Fruit fly (Drosophila melanogaster) whole organism, embryonic: Measurements from ENCODE around the gene Gycalpha99B.

ENCODE experiments used
- Aef1 ChIP-seq: fragments of 200-800 bp; sonication (Bioruptor generic); IDR thresholded peaks from 3 replicates; pipeline ENCODE4 v1.3.6; 2022; ENCODE audit warnings: missing biosample characterization, missing genetic modification characterization
- B-H2 ChIP-seq: fragments of 200-800 bp; sonication (Bioruptor generic); optimal IDR thresholded peaks from 2 replicates; lab custom pipeline; 2018; ENCODE audit warnings: missing biosample characterization, mild to moderate bottlenecking, missing genetic modification characterization
- BtbVII ChIP-seq: fragments of 200-800 bp; sonication (Bioruptor generic); optimal IDR thresholded peaks from 3 replicates; lab custom pipeline; 2017; ENCODE audit warnings: missing biosample characterization, mild to moderate bottlenecking, missing genetic modification characterization
- CG10366 ChIP-seq: fragments of 200-800 bp; sonication (Bioruptor generic); IDR thresholded peaks from 2 replicates; pipeline ENCODE4 v1.3.6; 2022; ENCODE audit warnings: missing biosample characterization, missing genetic modification characterization
- CG10431 ChIP-seq: fragments of 200-800 bp; sonication (Bioruptor generic); optimal IDR thresholded peaks from 3 replicates; lab custom pipeline; 2018; ENCODE audit warnings: missing biosample characterization, mild to moderate bottlenecking, missing genetic modification characterization
- CG10959 ChIP-seq: fragments of 200-800 bp; sonication (Bioruptor generic); IDR thresholded peaks from 2 replicates; pipeline ENCODE4 v1.3.6; 2022; ENCODE audit warnings: missing biosample characterization, missing genetic modification characterization
- CG11085 ChIP-seq: fragments of 200-800 bp; sonication (Bioruptor generic); IDR thresholded peaks from 2 replicates; pipeline ENCODE4 v1.3.6; 2022; ENCODE audit warnings: missing biosample characterization, missing genetic modification characterization
- CG12155 ChIP-seq: fragments of 200-800 bp; sonication (Bioruptor generic); optimal IDR thresholded peaks from 3 replicates; lab custom pipeline; 2016; ENCODE audit warnings: missing biosample characterization, missing genetic modification characterization
- CG12219 ChIP-seq: fragments of 200-800 bp; sonication (Bioruptor generic); optimal IDR thresholded peaks from 3 replicates; lab custom pipeline; 2018; ENCODE audit warnings: missing biosample characterization, mild to moderate bottlenecking, missing genetic modification characterization
- CG12299 ChIP-seq: fragments of 200-800 bp; sonication (Bioruptor generic); optimal IDR thresholded peaks from 2 replicates; lab custom pipeline; 2018; ENCODE audit warnings: missing biosample characterization, mild to moderate bottlenecking, missing genetic modification characterization
- CG1233 ChIP-seq: fragments of 200-800 bp; sonication (Bioruptor generic); optimal IDR thresholded peaks from 4 replicates; lab custom pipeline; 2018; ENCODE audit warnings: missing biosample characterization, mild to moderate bottlenecking, missing genetic modification characterization
- CG13775 ChIP-seq: fragments of 200-800 bp; sonication (Bioruptor generic); optimal IDR thresholded peaks from 3 replicates; lab custom pipeline; 2017; ENCODE audit warnings: missing biosample characterization, mild to moderate bottlenecking, missing genetic modification characterization
- CG15601 ChIP-seq: fragments of 200-800 bp; sonication (Bioruptor generic); optimal IDR thresholded peaks from 3 replicates; lab custom pipeline; 2019; ENCODE audit warnings: missing biosample characterization, mild to moderate bottlenecking, missing genetic modification characterization, moderate library complexity
- CG1647 ChIP-seq: fragments of 200-800 bp; sonication (Bioruptor generic); optimal IDR thresholded peaks from 3 replicates; lab custom pipeline; 2016; ENCODE audit warnings: missing biosample characterization, missing genetic modification characterization
- CG17186 ChIP-seq: fragments of 200-800 bp; sonication (Bioruptor generic); optimal IDR thresholded peaks from 3 replicates; lab custom pipeline; 2017; ENCODE audit warnings: missing biosample characterization, missing genetic modification reagents, missing genetic modification characterization
- CG17385 ChIP-seq: fragments of 200-800 bp; sonication (Bioruptor generic); optimal IDR thresholded peaks from 3 replicates; lab custom pipeline; 2018; ENCODE audit warnings: missing biosample characterization, mild to moderate bottlenecking, missing genetic modification characterization
- CG18764 ChIP-seq: fragments of 200-800 bp; sonication (Bioruptor generic); optimal IDR thresholded peaks from 3 replicates; lab custom pipeline; 2016; ENCODE audit warnings: missing biosample characterization, missing genetic modification characterization
- CG2199 ChIP-seq: fragments of 200-800 bp; sonication (Bioruptor generic); IDR thresholded peaks from 3 replicates; pipeline ENCODE4 v1.3.6; 2022; ENCODE audit warnings: missing biosample characterization, missing genetic modification characterization
- CG2202 ChIP-seq: fragments of 200-800 bp; sonication (Bioruptor generic); optimal IDR thresholded peaks from 2 replicates; lab custom pipeline; 2018; ENCODE audit warnings: missing biosample characterization, mild to moderate bottlenecking, missing genetic modification characterization
- CG3281 ChIP-seq: fragments of 200-800 bp; sonication (Bioruptor generic); optimal IDR thresholded peaks from 3 replicates; lab custom pipeline; 2017; ENCODE audit warnings: missing biosample characterization, mild to moderate bottlenecking, missing genetic modification characterization
- CG6272 ChIP-seq: fragments of 200-800 bp; sonication (Bioruptor generic); IDR thresholded peaks from 2 replicates; pipeline ENCODE4 v1.3.6; 2022; ENCODE audit warnings: missing biosample characterization, missing genetic modification characterization
- CG8944 ChIP-seq: fragments of 200-800 bp; sonication (Bioruptor generic); optimal IDR thresholded peaks from 3 replicates; lab custom pipeline; 2016; ENCODE audit warnings: missing biosample characterization, missing genetic modification characterization
- CG9727 ChIP-seq: fragments of 200-800 bp; sonication (Bioruptor generic); optimal IDR thresholded peaks from 3 replicates; lab custom pipeline; 2017; ENCODE audit warnings: missing biosample characterization, mild to moderate bottlenecking, missing genetic modification characterization
- Camta ChIP-seq: fragments of 200-800 bp; sonication (Bioruptor generic); optimal IDR thresholded peaks from 2 replicates; lab custom pipeline; 2016; ENCODE audit warnings: missing biosample characterization, missing genetic modification characterization
- H2.0 ChIP-seq: fragments of 200-800 bp; sonication (Bioruptor generic); IDR thresholded peaks from 2 replicates; pipeline ENCODE4 v1.3.6; 2022; ENCODE audit warnings: missing biosample characterization, missing genetic modification characterization
- Hey ChIP-seq: fragments of 200-800 bp; sonication (Bioruptor generic); optimal IDR thresholded peaks from 3 replicates; lab custom pipeline; 2018; ENCODE audit warnings: missing biosample characterization, mild to moderate bottlenecking, missing genetic modification characterization
- MTF-1 ChIP-seq: fragments of 200-800 bp; sonication (Bioruptor generic); optimal IDR thresholded peaks from 2 replicates; lab custom pipeline; 2018; ENCODE audit warnings: missing biosample characterization, mild to moderate bottlenecking, missing genetic modification characterization, borderline replicate concordance
- Max ChIP-seq: fragments of 200-800 bp; sonication (Bioruptor generic); optimal IDR thresholded peaks from 2 replicates; lab custom pipeline; 2016; ENCODE audit warnings: missing biosample characterization, mild to moderate bottlenecking, missing genetic modification characterization
- Mes4 ChIP-seq: fragments of 200-800 bp; sonication (Bioruptor generic); optimal IDR thresholded peaks from 2 replicates; lab custom pipeline; 2016; ENCODE audit warnings: missing biosample characterization, missing genetic modification characterization
- Myb ChIP-seq: fragments of 200-800 bp; sonication (Bioruptor generic); optimal IDR thresholded peaks from 2 replicates; lab custom pipeline; 2016; ENCODE audit warnings: missing biosample characterization, missing genetic modification characterization
- PHDP ChIP-seq: fragments of 200-800 bp; sonication (Bioruptor generic); optimal IDR thresholded peaks from 3 replicates; lab custom pipeline; 2018; ENCODE audit warnings: missing biosample characterization, mild to moderate bottlenecking, missing genetic modification characterization, moderate library complexity
- Pdp1 ChIP-seq, 2 experiments: fragments of 200-800 bp; sonication (Bioruptor generic); optimal IDR thresholded peaks; 3 replicates each; lab custom pipeline; 2016; ENCODE audit warnings: missing biosample characterization in 2 of 2, missing genetic modification characterization in 2 of 2, mild to moderate bottlenecking in 1 of 2, moderate library complexity in 1 of 2
- Rfx ChIP-seq: fragments of 200-800 bp; sonication (Bioruptor generic); IDR thresholded peaks from 2 replicates; pipeline ENCODE4 v1.3.6; 2022; ENCODE audit warnings: missing biosample characterization, missing genetic modification characterization
- Sry-β ChIP-seq: fragments of 200-800 bp; sonication (Bioruptor generic); optimal IDR thresholded peaks from 2 replicates; lab custom pipeline; 2018; ENCODE audit warnings: missing biosample characterization, mild to moderate bottlenecking, missing genetic modification characterization, moderate library complexity
- caup ChIP-seq: fragments of 200-800 bp; sonication (Bioruptor generic); optimal IDR thresholded peaks from 3 replicates; lab custom pipeline; 2017; ENCODE audit warnings: missing biosample characterization, mild to moderate bottlenecking, missing genetic modification characterization, moderate library complexity; ENCODE audit not compliant: severe bottlenecking
- dan ChIP-seq: fragments of 200-800 bp; sonication (Bioruptor generic); IDR thresholded peaks from 2 replicates; pipeline ENCODE4 v1.3.6; 2022; ENCODE audit warnings: missing biosample characterization, missing genetic modification characterization
- dysf ChIP-seq: fragments of 200-800 bp; sonication (Bioruptor generic); IDR thresholded peaks from 3 replicates; pipeline ENCODE4 v1.3.6; 2022; ENCODE audit warnings: missing biosample characterization, missing genetic modification characterization
- eve ChIP-seq, 2 experiments: fragments of >200 bp; optimal IDR thresholded peaks; 2 replicates each; lab custom pipeline; 2017; ENCODE audit warnings: missing biosample characterization in 2 of 2, missing genetic modification characterization in 2 of 2
- gsb ChIP-seq: fragments of 200-800 bp; sonication (Bioruptor generic); IDR thresholded peaks from 2 replicates; pipeline ENCODE4 v1.3.6; 2022; ENCODE audit warnings: missing biosample characterization, missing genetic modification characterization
- ham ChIP-seq: fragments of 200-800 bp; sonication (Bioruptor generic); IDR thresholded peaks from 2 replicates; pipeline ENCODE4 v1.3.6; 2022; ENCODE audit warnings: missing biosample characterization, missing genetic modification characterization
- insv ChIP-seq, 2 experiments: fragments of 200-800 bp; sonication (Bioruptor generic); optimal IDR thresholded peaks; 3 replicates each; lab custom pipeline; 2016 to 2018; ENCODE audit warnings: missing biosample characterization in 2 of 2, missing genetic modification characterization in 2 of 2
- kay ChIP-seq: fragments of 200-800 bp; sonication (Bioruptor generic); optimal IDR thresholded peaks from 2 replicates; lab custom pipeline; 2016; ENCODE audit warnings: missing biosample characterization, missing genetic modification characterization
- knrl ChIP-seq: fragments of 200-800 bp; sonication (Bioruptor generic); IDR thresholded peaks from 3 replicates; pipeline ENCODE4 v1.3.6; 2022; ENCODE audit warnings: missing biosample characterization, missing genetic modification characterization; ENCODE audit not compliant: partially characterized antibody
- lilli ChIP-seq: fragments of 200-800 bp; sonication (Bioruptor generic); optimal IDR thresholded peaks from 3 replicates; lab custom pipeline; 2016; ENCODE audit warnings: missing biosample characterization, missing genetic modification characterization
- lmd ChIP-seq: fragments of 200-800 bp; sonication (Bioruptor generic); IDR thresholded peaks from 2 replicates; pipeline ENCODE4 v1.3.6; 2022; ENCODE audit warnings: missing biosample characterization, missing genetic modification characterization
- lola ChIP-seq, 3 experiments: fragments of >200 bp in 2 of 3; fragments of 200-800 bp in 1 of 3; sonication (Bioruptor generic) in 1 of 3; optimal IDR thresholded peaks; 2 replicates each; lab custom pipeline; 2017 to 2019; ENCODE audit warnings: missing biosample characterization in 3 of 3, missing genetic modification characterization in 3 of 3, mild to moderate bottlenecking in 1 of 3, moderate library complexity in 1 of 3
- mam ChIP-seq: fragments of 200-800 bp; sonication (Bioruptor generic); optimal IDR thresholded peaks from 3 replicates; lab custom pipeline; 2016; ENCODE audit warnings: missing biosample characterization, missing genetic modification characterization
- odd ChIP-seq: fragments of 200-800 bp; sonication (Bioruptor generic); optimal IDR thresholded peaks from 2 replicates; lab custom pipeline; 2017; ENCODE audit warnings: missing biosample characterization, mild to moderate bottlenecking, missing genetic modification characterization
- pho ChIP-seq: fragments of 200-800 bp; sonication (Bioruptor generic); optimal IDR thresholded peaks from 2 replicates; lab custom pipeline; 2016; ENCODE audit warnings: missing biosample characterization, missing genetic modification characterization
- tio ChIP-seq: fragments of 200-800 bp; sonication (Bioruptor generic); optimal IDR thresholded peaks from 2 replicates; lab custom pipeline; 2017; ENCODE audit warnings: missing biosample characterization, missing genetic modification characterization, inconsistent platforms
- twi ChIP-seq: fragments of 200-800 bp; optimal IDR thresholded peaks from 2 replicates; lab custom pipeline; 2019; ENCODE audit warnings: missing biosample characterization, mild to moderate bottlenecking, missing genetic modification characterization, moderate library complexity

The Gycalpha99B gene

DNA sequence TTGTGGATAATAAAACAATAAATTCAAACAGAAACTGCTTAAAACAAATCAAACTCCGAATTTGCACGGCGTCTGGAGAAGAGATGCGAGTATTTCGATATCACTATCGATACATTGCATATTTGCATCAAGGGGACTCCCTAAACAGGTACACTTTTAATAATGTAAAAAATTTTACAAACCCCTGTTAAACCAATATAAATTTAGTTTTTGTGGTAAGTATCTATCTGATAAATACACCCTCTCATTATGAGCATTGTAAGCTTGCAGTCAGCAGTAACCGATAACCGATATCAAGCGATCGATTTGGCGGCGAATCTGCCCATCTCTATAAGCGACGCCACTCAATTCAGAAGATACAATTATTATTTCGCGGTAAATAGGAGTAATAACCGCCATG lies 7.0 kb upstream of the Gycalpha99B start, which contains the start of the genes Bub3 and Cap-D2 (continued):
- TF ChIP-seq Sry-β (GFP tag; lab: Kevin White, UChicago): peak; percentile 4
- peak; percentile 70 for TF ChIP-seq CG12155
- TF ChIP-seq Rfx (GFP tag; lab: Robert Waterston, UW): peak; percentile 58
- TF ChIP-seq MTF-1 (GFP tag; lab: Kevin White, UChicago): no peak
- TF ChIP-seq BtbVII (GFP tag; lab: Kevin White, UChicago): no peak
- 0 out of 2 replicates have a peak, but pooled peaks have one; percentile 8 for TF ChIP-seq CG11085 (GFP tag; lab: Robert Waterston, UW)
- peak; percentile 66 for TF ChIP-seq CG10366 (GFP tag; lab: Robert Waterston, UW)
- peak; percentile 51 for TF ChIP-seq twi (tag; lab: Kevin White, UChicago)
- TF ChIP-seq lmd: no peak
- TF ChIP-seq CG12299 (tag; lab: Kevin White, UChicago): peak; percentile 51
- TF ChIP-seq Max (GFP tag; lab: Kevin White, UChicago): peak; percentile 78
- TF ChIP-seq Camta (GFP tag; lab: Kevin White, UChicago): peak; percentile 56
- TF ChIP-seq CG2199 (GFP tag; lab: Robert Waterston, UW): no peak
- TF ChIP-seq caup: peak; percentile 33
- TF ChIP-seq CG2202 (tag; lab: Kevin White, UChicago): peak; percentile 20
- no peak for TF ChIP-seq odd (GFP tag; lab: Kevin White, UChicago)
- TF ChIP-seq B-H2: no peak
- peak; percentile 78 for TF ChIP-seq CG8944 (GFP tag; lab: Kevin White, UChicago)
- TF ChIP-seq lola (GFP tag; optimal IDR thresholded peaks at IDR 0.05; lab: Kevin White, UChicago): peak in 1 of 3 experiments; percentile 68
- TF ChIP-seq CG1233 (GFP tag; lab: Kevin White, UChicago): peak; percentile 60
- TF ChIP-seq CG1647 (GFP tag; lab: Kevin White, UChicago): peak; percentile 62
- peak; percentile 83 for TF ChIP-seq lilli (GFP tag; lab: Kevin White, UChicago)
- no peak for TF ChIP-seq ham (GFP tag; lab: Robert Waterston, UW)
- peak; percentile 84 for TF ChIP-seq mam (GFP tag; lab: Kevin White, UChicago)
- TF ChIP-seq gsb: no peak
- TF ChIP-seq dan (GFP tag; lab: Robert Waterston, UW): no peak
- TF ChIP-seq CG18764 (GFP tag; lab: Kevin White, UChicago): no peak
- TF ChIP-seq CG12219 (GFP tag; lab: Kevin White, UChicago): no peak
- peak; percentile 77 for TF ChIP-seq pho
- peak; percentile 51 for TF ChIP-seq CG17385 (GFP tag; lab: Kevin White, UChicago)
- no peak for TF ChIP-seq insv (GFP tag; optimal IDR thresholded peaks at IDR 0.05; lab: Kevin White, UChicago)
- TF ChIP-seq Myb (GFP tag; lab: Kevin White, UChicago): peak; percentile 68
- TF ChIP-seq CG10431 (GFP tag; lab: Kevin White, UChicago): no peak
- peak; percentile 16 for TF ChIP-seq CG17186 (GFP tag; lab: Kevin White, UChicago)
- peak; percentile 69 for TF ChIP-seq H2.0 (GFP tag; lab: Robert Waterston, UW)
- no peak for TF ChIP-seq PHDP (tag; lab: Kevin White, UChicago)
- TF ChIP-seq kay (GFP tag; lab: Kevin White, UChicago): no peak
- TF ChIP-seq knrl (GFP tag; lab: Robert Waterston, UW): peak; percentile 87
- no peak for TF ChIP-seq Hey (tag; lab: Kevin White, UChicago)
- TF ChIP-seq Aef1 (GFP tag; lab: Robert Waterston, UW): peak; percentile 76
- TF ChIP-seq CG15601 (tag; lab: Kevin White, UChicago): peak; percentile 50
- TF ChIP-seq CG6272 (GFP tag; lab: Robert Waterston, UW): peak; percentile 43; the same call in 1 of the 2 replicates
- TF ChIP-seq Mes4 (GFP tag; lab: Kevin White, UChicago): peak; percentile 38
- TF ChIP-seq Pdp1 (GFP tag; optimal IDR thresholded peaks at IDR 0.05; lab: Kevin White, UChicago): peak; percentile 69 to 70
- TF ChIP-seq CG9727 (GFP tag; lab: Kevin White, UChicago): peak; percentile 69
- TF ChIP-seq CG13775 (GFP tag; lab: Kevin White, UChicago): peak; percentile 73
- no peak for TF ChIP-seq eve (GFP tag; optimal IDR thresholded peaks at IDR 0.05; lab: Kevin White, UChicago)
- no peak for TF ChIP-seq dysf (GFP tag; lab: Robert Waterston, UW)
- no peak for TF ChIP-seq CG3281 (GFP tag; lab: Kevin White, UChicago)
- TF ChIP-seq CG10959 (GFP tag; lab: Robert Waterston, UW): peak; percentile 46
- TF ChIP-seq tio (GFP tag; lab: Kevin White, UChicago): no peak
